Worm (Caenorhabditis elegans) whole organism, L4/young adult: ENCODE results near the gene Y51H7BR.4.

Experiments
- W03F9.2 ChIP-seq: fragments of 150-350 bp; optimal IDR thresholded peaks from 2 replicates; lab custom pipeline; 2014; ENCODE audit warnings: missing biosample characterization, missing genetic modification characterization
- him-1 ChIP-seq: sonication (generic microtip); optimal IDR thresholded peaks from 2 replicates; lab custom pipeline; 2016; ENCODE audit warnings: missing genotype, missing genetic modification reagents, missing genetic modification characterization, missing compliant biosample characterization

ce11 chrII:1517354-1517753, 11.8 kb upstream of the Y51H7BR.4 start, which contains the start of gene math-45:
- no peak for TF ChIP-seq him-1 (tag; lab: Kevin White, UChicago)
- TF ChIP-seq W03F9.2 (tag; lab: Kevin White, UChicago): no peak
